Worm (Caenorhabditis elegans) whole organism, young adult: ENCODE measurements around the gene adah-1.

ENCODE experiments used
- C06A6.2 ChIP-seq: fragments of 200-800 bp; sonication (Bioruptor generic); conservative IDR thresholded peaks from 2 replicates; pipeline ENCODE4 v1.3.6; 2022; ENCODE audit warnings: missing genetic modification characterization, missing compliant biosample characterization
- F10E7.11 ChIP-seq: sonication (generic microtip); optimal IDR thresholded peaks from 2 replicates; lab custom pipeline; 2017; ENCODE audit warnings: mild to moderate bottlenecking, missing genetic modification characterization, moderate library complexity, missing compliant biosample characterization
- F33H1.4 ChIP-seq: fragments of 200-800 bp; sonication (Bioruptor generic); IDR thresholded peaks from 2 replicates; pipeline ENCODE4 v1.3.6; 2022; ENCODE audit warnings: missing genetic modification reagents, missing genetic modification characterization, missing compliant biosample characterization
- F37B4.10 ChIP-seq: fragments of 200-800 bp; sonication (Bioruptor generic); IDR thresholded peaks from 2 replicates; pipeline ENCODE4 v1.3.6; 2022; ENCODE audit warnings: missing genetic modification characterization, missing compliant biosample characterization
- F49E8.2 ChIP-seq: sonication (generic microtip); optimal IDR thresholded peaks from 3 replicates; lab custom pipeline; 2017; ENCODE audit warnings: missing genetic modification characterization, mild to moderate bottlenecking, missing compliant biosample characterization, antibody characterized with exemption, moderate library complexity; ENCODE audit not compliant: insufficient read depth
- F57A8.1 ChIP-seq: fragments of 200-800 bp; sonication (Bioruptor generic); optimal IDR thresholded peaks from 2 replicates; lab custom pipeline; 2018; ENCODE audit warnings: mild to moderate bottlenecking, missing genetic modification characterization, moderate library complexity, missing compliant biosample characterization
- K11D2.4 ChIP-seq: fragments of 200-800 bp; sonication (Bioruptor generic); IDR thresholded peaks from 2 replicates; pipeline ENCODE4 v1.3.6; 2022; ENCODE audit warnings: missing genetic modification reagents, missing genetic modification characterization, missing compliant biosample characterization
- T26A5.8 ChIP-seq: sonication (generic microtip); optimal IDR thresholded peaks from 2 replicates; lab custom pipeline; 2016; ENCODE audit warnings: missing genetic modification characterization, missing compliant biosample characterization
- Y53G8AR.9 ChIP-seq: fragments of 200-800 bp; sonication (Bioruptor generic); conservative IDR thresholded peaks from 2 replicates; pipeline ENCODE4 v1.3.6; 2022; ENCODE audit warnings: missing genetic modification reagents, missing genetic modification characterization, missing compliant biosample characterization
- Y56A3A.18 ChIP-seq: fragments of 200-800 bp; sonication (Bioruptor generic); IDR thresholded peaks from 2 replicates; pipeline ENCODE4 v1.3.6; 2022; ENCODE audit warnings: missing genetic modification reagents, missing genetic modification characterization, missing compliant biosample characterization
- ama-1 ChIP-seq, 3 experiments: fragments of 150-350 bp in 1 of 3; sonication (generic microtip) in 2 of 3; optimal IDR thresholded peaks; 2 replicates each; lab custom pipeline; 2014 to 2018; ENCODE audit warnings: missing biosample characterization in 2 of 3, missing genetic modification characterization in 2 of 3, missing genetic modification reagents in 2 of 3
- aptf-2 ChIP-seq: fragments of 200-800 bp; sonication (Bioruptor generic); conservative IDR thresholded peaks from 2 replicates; pipeline ENCODE4 v1.3.6; 2022; ENCODE audit warnings: missing genetic modification reagents, missing genetic modification characterization, missing compliant biosample characterization
- atf-7 ChIP-seq: sonication (generic microtip); optimal IDR thresholded peaks from 2 replicates; lab custom pipeline; 2017; ENCODE audit warnings: mild to moderate bottlenecking, missing genetic modification characterization, missing compliant biosample characterization
- athp-1 ChIP-seq: sonication (generic microtip); optimal IDR thresholded peaks from 2 replicates; lab custom pipeline; 2017; ENCODE audit warnings: mild to moderate bottlenecking, missing genetic modification characterization, missing compliant biosample characterization
- attf-5 ChIP-seq: fragments of 200-800 bp; sonication (Bioruptor generic); optimal IDR thresholded peaks from 2 replicates; lab custom pipeline; 2018; ENCODE audit warnings: mild to moderate bottlenecking, missing genetic modification characterization, missing compliant biosample characterization
- attf-6 ChIP-seq: fragments of 200-800 bp; sonication (Bioruptor generic); IDR thresholded peaks from 2 replicates; pipeline ENCODE4 v1.3.6; 2022; ENCODE audit warnings: missing genetic modification reagents, missing genetic modification characterization, missing compliant biosample characterization
- ccch-3 ChIP-seq: fragments of 200-800 bp; sonication (Bioruptor generic); optimal IDR thresholded peaks from 2 replicates; lab custom pipeline; 2018; ENCODE audit warnings: mild to moderate bottlenecking, missing genetic modification characterization, missing compliant biosample characterization
- ceh-27 ChIP-seq: fragments of 200-800 bp; sonication (Bioruptor generic); optimal IDR thresholded peaks from 2 replicates; lab custom pipeline; 2018; ENCODE audit warnings: mild to moderate bottlenecking, missing genetic modification characterization, moderate library complexity, missing compliant biosample characterization
- ceh-58 ChIP-seq: fragments of 200-800 bp; sonication (Bioruptor generic); IDR thresholded peaks from 2 replicates; pipeline ENCODE4 v1.3.6; 2022; ENCODE audit warnings: missing genetic modification characterization, missing compliant biosample characterization
- dpff-1 ChIP-seq: sonication (generic microtip); optimal IDR thresholded peaks from 2 replicates; lab custom pipeline; 2017; ENCODE audit warnings: mild to moderate bottlenecking, missing genetic modification characterization, missing compliant biosample characterization
- efl-1 ChIP-seq: fragments of 150-350 bp; optimal IDR thresholded peaks from 2 replicates; lab custom pipeline; 2014; ENCODE audit warnings: missing biosample characterization, missing genetic modification reagents, missing genetic modification characterization
- ets-4 ChIP-seq: fragments of 200-800 bp; sonication (Bioruptor generic); optimal IDR thresholded peaks from 2 replicates; lab custom pipeline; 2018; ENCODE audit warnings: mild to moderate bottlenecking, missing genetic modification characterization, missing compliant biosample characterization
- fkh-3 ChIP-seq: sonication (generic microtip); optimal IDR thresholded peaks from 2 replicates; lab custom pipeline; 2016; ENCODE audit warnings: mild to moderate bottlenecking, missing genetic modification characterization, missing compliant biosample characterization
- him-1 ChIP-seq: sonication (generic microtip); optimal IDR thresholded peaks from 2 replicates; lab custom pipeline; 2016; ENCODE audit warnings: missing genotype, missing genetic modification reagents, missing genetic modification characterization, missing compliant biosample characterization
- hmg-1.2 ChIP-seq: fragments of 200-800 bp; sonication (Bioruptor generic); IDR thresholded peaks from 2 replicates; pipeline ENCODE4 v1.3.6; 2022; ENCODE audit warnings: missing genetic modification reagents, missing genetic modification characterization, missing compliant biosample characterization
- hmg-20 ChIP-seq: fragments of 200-800 bp; sonication (Bioruptor generic); IDR thresholded peaks from 2 replicates; pipeline ENCODE4 v1.3.6; 2022; ENCODE audit warnings: missing genetic modification reagents, missing genetic modification characterization, missing compliant biosample characterization
- let-526 ChIP-seq: fragments of 200-800 bp; sonication (Bioruptor generic); IDR thresholded peaks from 2 replicates; pipeline ENCODE4 v1.3.6; 2022; ENCODE audit warnings: missing genetic modification reagents, missing genetic modification characterization, missing compliant biosample characterization
- lin-26 ChIP-seq: fragments of 200-800 bp; sonication (Bioruptor generic); IDR thresholded peaks from 2 replicates; pipeline ENCODE4 v1.3.6; 2022; ENCODE audit warnings: missing genetic modification reagents, missing genetic modification characterization, missing compliant biosample characterization
- lin-35 ChIP-seq, 3 experiments: fragments of 150-350 bp in 2 of 3; sonication (generic microtip) in 1 of 3; optimal IDR thresholded peaks; 2 replicates each; lab custom pipeline; 2014 to 2018; ENCODE audit warnings: missing biosample characterization in 3 of 3, missing genetic modification characterization in 3 of 3, missing genetic modification reagents in 3 of 3
- madf-10 ChIP-seq: sonication (generic microtip); optimal IDR thresholded peaks from 2 replicates; lab custom pipeline; 2016; ENCODE audit warnings: mild to moderate bottlenecking, missing genetic modification characterization, missing compliant biosample characterization
- madf-3 ChIP-seq: fragments of 200-800 bp; sonication (Bioruptor generic); IDR thresholded peaks from 2 replicates; pipeline ENCODE4 v1.3.6; 2022; ENCODE audit warnings: missing genetic modification reagents, missing genetic modification characterization, missing compliant biosample characterization
- mel-28 ChIP-seq: sonication (generic microtip); optimal IDR thresholded peaks from 2 replicates; lab custom pipeline; 2016; ENCODE audit warnings: borderline replicate concordance, mild to moderate bottlenecking, missing genetic modification characterization, missing compliant biosample characterization
- mes-4 ChIP-seq: sonication (generic microtip); optimal IDR thresholded peaks from 2 replicates; lab custom pipeline; 2016; ENCODE audit warnings: missing genotype, missing genetic modification characterization, missing compliant biosample characterization
- nfya-2 ChIP-seq: fragments of 200-800 bp; sonication (Bioruptor generic); IDR thresholded peaks from 2 replicates; pipeline ENCODE4 v1.3.6; 2022; ENCODE audit warnings: missing genetic modification reagents, missing genetic modification characterization, missing compliant biosample characterization
- nhr-120 ChIP-seq: fragments of 200-800 bp; sonication (Bioruptor generic); IDR thresholded peaks from 2 replicates; pipeline ENCODE4 v1.3.6; 2022; ENCODE audit warnings: missing genetic modification characterization, missing compliant biosample characterization
- nhr-27 ChIP-seq: fragments of 200-800 bp; sonication (Bioruptor generic); optimal IDR thresholded peaks from 2 replicates; lab custom pipeline; 2018; ENCODE audit warnings: mild to moderate bottlenecking, missing genetic modification characterization, moderate library complexity, missing compliant biosample characterization
- nhr-90 ChIP-seq: sonication (generic microtip); optimal IDR thresholded peaks from 2 replicates; lab custom pipeline; 2016; ENCODE audit warnings: missing genotype, mild to moderate bottlenecking, missing genetic modification characterization, missing compliant biosample characterization
- pha-4 ChIP-seq: fragments of 150-350 bp; sonication (generic microtip); optimal IDR thresholded peaks from 2 replicates; lab custom pipeline; 2014; ENCODE audit warnings: missing biosample characterization, missing genetic modification reagents, missing genetic modification characterization
- repo-1 ChIP-seq: sonication (generic microtip); optimal IDR thresholded peaks from 2 replicates; lab custom pipeline; 2017; ENCODE audit warnings: mild to moderate bottlenecking, missing genetic modification characterization, missing compliant biosample characterization
- sdz-38 ChIP-seq: sonication (generic microtip); optimal IDR thresholded peaks from 2 replicates; lab custom pipeline; 2016; ENCODE audit warnings: missing genotype, missing genetic modification characterization, missing compliant biosample characterization
- snpc-1.3 ChIP-seq: sonication (generic microtip); optimal IDR thresholded peaks from 2 replicates; lab custom pipeline; 2017; ENCODE audit warnings: missing genetic modification characterization, mild to moderate bottlenecking, missing compliant biosample characterization, antibody characterized with exemption, moderate library complexity, missing genotype, missing genetic modification reagents; ENCODE audit not compliant: insufficient read depth
- somi-1 ChIP-seq: fragments of 200-800 bp; sonication (Bioruptor generic); optimal IDR thresholded peaks from 2 replicates; lab custom pipeline; 2018; ENCODE audit warnings: mild to moderate bottlenecking, missing genetic modification characterization, missing compliant biosample characterization
- sptf-2 ChIP-seq: fragments of 200-800 bp; sonication (Bioruptor generic); optimal IDR thresholded peaks from 2 replicates; lab custom pipeline; 2018; ENCODE audit warnings: mild to moderate bottlenecking, missing genetic modification characterization, missing compliant biosample characterization
- tlf-1 ChIP-seq: fragments of 200-800 bp; sonication (Bioruptor generic); optimal IDR thresholded peaks from 2 replicates; lab custom pipeline; 2018; ENCODE audit warnings: mild to moderate bottlenecking, missing genetic modification characterization, missing compliant biosample characterization
- unc-130 ChIP-seq: sonication (generic microtip); optimal IDR thresholded peaks from 2 replicates; lab custom pipeline; 2016; ENCODE audit warnings: missing genetic modification reagents, missing genetic modification characterization, missing compliant biosample characterization
- ztf-18 ChIP-seq: sonication (generic microtip); optimal IDR thresholded peaks from 2 replicates; lab custom pipeline; 2016; ENCODE audit warnings: missing genotype, mild to moderate bottlenecking, missing genetic modification characterization, missing compliant biosample characterization
- ztf-22 ChIP-seq: fragments of 200-800 bp; sonication (Bioruptor generic); optimal IDR thresholded peaks from 2 replicates; lab custom pipeline; 2018; ENCODE audit warnings: mild to moderate bottlenecking, missing genetic modification characterization, moderate library complexity, missing compliant biosample characterization
- ztf-25 ChIP-seq: fragments of 200-800 bp; sonication (Bioruptor generic); IDR thresholded peaks from 2 replicates; pipeline ENCODE4 v1.3.6; 2022; ENCODE audit warnings: missing genetic modification reagents, missing genetic modification characterization, missing compliant biosample characterization
- ztf-26 ChIP-seq: sonication (generic microtip); optimal IDR thresholded peaks from 2 replicates; lab custom pipeline; 2017; ENCODE audit warnings: missing genetic modification characterization, missing compliant biosample characterization

Gene adah-1

DNA sequence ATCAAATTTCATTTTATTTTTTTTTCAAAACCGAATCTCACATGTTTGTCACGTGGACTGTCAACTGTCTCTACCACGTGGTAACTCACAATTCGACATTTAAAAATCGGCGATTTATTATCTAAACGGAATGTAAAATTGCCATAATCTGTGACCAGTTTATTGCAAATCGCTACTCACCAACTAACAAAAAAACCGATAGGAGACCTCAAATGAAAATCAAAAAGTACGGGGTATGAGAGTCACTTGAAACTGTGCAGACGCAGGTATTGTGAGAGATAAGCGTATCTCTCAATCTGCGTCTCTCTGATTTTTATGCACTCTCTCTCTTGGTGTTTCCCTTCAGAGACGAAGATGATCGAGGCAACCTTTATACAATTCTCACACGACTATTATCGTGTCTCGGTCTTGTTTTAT lies 23.8 kb downstream of the adah-1 start (continued):
- TF ChIP-seq Y56A3A.18 (GFP tag; lab: Robert Waterston, UW) (0 out of 2 replicates have a peak, but pooled peaks have one; percentile 24), athp-1 (no peak), nhr-90 (tag; lab: Kevin White, UChicago) (peak; percentile 5), T26A5.8 (tag; lab: Kevin White, UChicago) (no peak), madf-10 (tag; lab: Kevin White, UChicago) (no peak), lin-26 (GFP tag; lab: Robert Waterston, UW) (no peak), efl-1 (GFP tag; lab: Kevin White, UChicago) (no peak), ceh-58 (GFP tag; lab: Robert Waterston, UW) (no peak), snpc-1.3 (no peak), atf-7 (peak; percentile 54), tlf-1 (no peak), nfya-2 (GFP tag; lab: Robert Waterston, UW) (no peak), unc-130 (GFP tag; lab: Kevin White, UChicago) (no peak), attf-6 (GFP tag; lab: Robert Waterston, UW) (no peak), ztf-22 (peak; percentile 75), F37B4.10 (GFP tag; lab: Robert Waterston, UW) (no peak), attf-5 (GFP tag; lab: Kevin White, UChicago) (peak; percentile 73), him-1 (tag; lab: Kevin White, UChicago) (no peak), ama-1 (optimal IDR thresholded peaks at IDR 0.05; lab: Kevin White, UChicago) (peak; percentile 62), ama-1 (GFP tag; optimal IDR thresholded peaks at IDR 0.05; lab: Kevin White, UChicago) (no peak), ztf-18 (tag; lab: Kevin White, UChicago) (peak; percentile 20), ztf-26 (tag; lab: Kevin White, UChicago) (peak; percentile 62), somi-1 (GFP tag; lab: Kevin White, UChicago) (no peak), sdz-38 (no peak), F49E8.2 (tag; lab: Kevin White, UChicago) (no peak), aptf-2 (no peak), ceh-27 (GFP tag; lab: Kevin White, UChicago) (no peak), K11D2.4 (GFP tag; lab: Robert Waterston, UW) (peak; percentile 39; the same call in 1 of the 2 replicates), lin-35 (GFP tag; optimal IDR thresholded peaks at IDR 0.05; lab: Kevin White, UChicago) (no peak), ccch-3 (GFP tag; lab: Kevin White, UChicago) (no peak), mes-4 (tag; lab: Kevin White, UChicago) (no peak), ets-4 (GFP tag; lab: Kevin White, UChicago) (no peak), pha-4 (tag; lab: Kevin White, UChicago) (no peak), mel-28 (tag; lab: Kevin White, UChicago) (no peak), F57A8.1 (GFP tag; lab: Kevin White, UChicago) (no peak), dpff-1 (no peak), nhr-27 (tag; lab: Kevin White, UChicago) (no peak), F33H1.4 (no peak), Y53G8AR.9 (GFP tag; lab: Robert Waterston, UW) (0 out of 2 replicates have a peak, but pooled peaks have one; percentile 19), C06A6.2 (GFP tag; lab: Robert Waterston, UW) (0 out of 2 replicates have a peak, but pooled peaks have one; percentile 36), repo-1 (peak; percentile 26), hmg-20 (GFP tag; lab: Robert Waterston, UW) (no peak), let-526 (GFP tag; lab: Robert Waterston, UW) (peak; percentile 6; the same call in 1 of the 2 replicates), sptf-2 (GFP tag; lab: Kevin White, UChicago) (no peak), fkh-3 (tag; lab: Kevin White, UChicago) (no peak), madf-3 (GFP tag; lab: Robert Waterston, UW) (no peak), F10E7.11 (no peak), hmg-1.2 (peak; percentile 70; the same call in 1 of the 2 replicates), nhr-120 (no peak), ztf-25 (GFP tag; lab: Robert Waterston, UW) (no peak)
